Fruit fly (Drosophila melanogaster) whole organism, embryonic: ENCODE measurements around the gene CG10621.

Experiments used
- Ada2b ChIP-seq: fragments of 200-800 bp; sonication (Bioruptor generic); IDR thresholded peaks from 2 replicates; pipeline ENCODE4 v1.3.6; 2022; ENCODE audit warnings: missing biosample characterization, missing genetic modification characterization
- Antp ChIP-seq: fragments of 200-800 bp; sonication (Bioruptor generic); optimal IDR thresholded peaks from 3 replicates; lab custom pipeline; 2016; ENCODE audit warnings: missing biosample characterization, missing genetic modification characterization
- Bdp1 ChIP-seq: fragments of 200-800 bp; sonication (Bioruptor generic); optimal IDR thresholded peaks from 3 replicates; lab custom pipeline; 2016; ENCODE audit warnings: missing biosample characterization, missing genetic modification characterization
- CG1024 ChIP-seq: fragments of 200-800 bp; sonication (Bioruptor generic); IDR thresholded peaks from 2 replicates; pipeline ENCODE4 v1.3.6; 2022; ENCODE audit warnings: missing biosample characterization, missing genetic modification characterization
- CG10431 ChIP-seq: fragments of 200-800 bp; sonication (Bioruptor generic); optimal IDR thresholded peaks from 3 replicates; lab custom pipeline; 2018; ENCODE audit warnings: missing biosample characterization, mild to moderate bottlenecking, missing genetic modification characterization
- CG14965 ChIP-seq: fragments of 200-800 bp; sonication (Bioruptor generic); optimal IDR thresholded peaks from 2 replicates; lab custom pipeline; 2016; ENCODE audit warnings: missing biosample characterization, missing genetic modification characterization, borderline replicate concordance
- CG15073 ChIP-seq: fragments of 200-800 bp; sonication (Bioruptor generic); optimal IDR thresholded peaks from 2 replicates; lab custom pipeline; 2016; ENCODE audit warnings: missing biosample characterization, missing genetic modification characterization
- CG15514 ChIP-seq: fragments of 200-800 bp; sonication (Bioruptor generic); optimal IDR thresholded peaks from 3 replicates; lab custom pipeline; 2017; ENCODE audit warnings: missing biosample characterization, missing genetic modification characterization, mild to moderate bottlenecking, moderate library complexity, missing genetic modification reagents
- CG17361 ChIP-seq: fragments of 200-800 bp; sonication (Bioruptor generic); IDR thresholded peaks from 3 replicates; pipeline ENCODE4 v1.3.6; 2022; ENCODE audit warnings: missing biosample characterization, missing genetic modification characterization
- CG17568 ChIP-seq: fragments of 200-800 bp; sonication (Bioruptor generic); optimal IDR thresholded peaks from 2 replicates; lab custom pipeline; 2018; ENCODE audit warnings: missing biosample characterization, mild to moderate bottlenecking, missing genetic modification characterization, moderate library complexity
- CG2678 ChIP-seq: fragments of 200-800 bp; sonication (Bioruptor generic); optimal IDR thresholded peaks from 3 replicates; lab custom pipeline; 2019; ENCODE audit warnings: missing biosample characterization, mild to moderate bottlenecking, missing genetic modification characterization, moderate library complexity
- CG32772 ChIP-seq: fragments of 200-800 bp; sonication (Bioruptor generic); IDR thresholded peaks from 2 replicates; pipeline ENCODE4 v1.3.6; 2022; ENCODE audit warnings: missing biosample characterization, missing genetic modification characterization
- CG6175 ChIP-seq: fragments of 200-800 bp; sonication (Bioruptor generic); IDR thresholded peaks from 3 replicates; pipeline ENCODE4 v1.3.6; 2022; ENCODE audit warnings: missing biosample characterization, missing genetic modification characterization
- CG6654 ChIP-seq: fragments of 200-800 bp; sonication (Bioruptor generic); optimal IDR thresholded peaks from 2 replicates; lab custom pipeline; 2017; ENCODE audit warnings: missing biosample characterization, mild to moderate bottlenecking, missing genetic modification characterization
- CG7271 ChIP-seq: fragments of 200-800 bp; sonication (Bioruptor generic); optimal IDR thresholded peaks from 2 replicates; lab custom pipeline; 2018; ENCODE audit warnings: missing biosample characterization, mild to moderate bottlenecking, missing genetic modification characterization, moderate library complexity
- CG9437 ChIP-seq: fragments of 200-800 bp; sonication (Bioruptor generic); optimal IDR thresholded peaks from 2 replicates; lab custom pipeline; 2018; ENCODE audit warnings: missing biosample characterization, mild to moderate bottlenecking, missing genetic modification characterization
- CkIIα-i1 ChIP-seq: fragments of 200-800 bp; sonication (Bioruptor generic); IDR thresholded peaks from 2 replicates; pipeline ENCODE4 v1.3.6; 2022; ENCODE audit warnings: missing biosample characterization, missing genetic modification characterization
- Dll ChIP-seq: fragments of 200-800 bp; sonication (Bioruptor generic); IDR thresholded peaks from 4 replicates; pipeline ENCODE4 v1.3.6; 2022; ENCODE audit warnings: missing biosample characterization, missing genetic modification characterization; ENCODE audit not compliant: partially characterized antibody
- Ets97D ChIP-seq: fragments of 200-800 bp; sonication (Bioruptor generic); optimal IDR thresholded peaks from 3 replicates; lab custom pipeline; 2016; ENCODE audit warnings: missing biosample characterization, missing genetic modification characterization
- Fer1 ChIP-seq: fragments of 200-800 bp; sonication (Bioruptor generic); optimal IDR thresholded peaks from 2 replicates; lab custom pipeline; 2017; ENCODE audit warnings: missing biosample characterization, mild to moderate bottlenecking, missing genetic modification characterization
- Gsc ChIP-seq: fragments of 200-800 bp; sonication (Bioruptor generic); IDR thresholded peaks from 2 replicates; pipeline ENCODE4 v1.3.6; 2022; ENCODE audit warnings: missing biosample characterization, missing genetic modification characterization
- HLH54F ChIP-seq: fragments of 200-800 bp; sonication (Bioruptor generic); optimal IDR thresholded peaks from 3 replicates; lab custom pipeline; 2016; ENCODE audit warnings: missing biosample characterization, missing genetic modification characterization
- HmgD ChIP-seq: fragments of 200-800 bp; sonication (Bioruptor generic); optimal IDR thresholded peaks from 3 replicates; lab custom pipeline; 2016; ENCODE audit warnings: missing biosample characterization, missing genetic modification characterization
- Max ChIP-seq: fragments of 200-800 bp; sonication (Bioruptor generic); optimal IDR thresholded peaks from 2 replicates; lab custom pipeline; 2016; ENCODE audit warnings: missing biosample characterization, mild to moderate bottlenecking, missing genetic modification characterization
- Med ChIP-seq: fragments of 200-800 bp; sonication (Bioruptor generic); peaks from one replicate; lab custom pipeline; 2016; ENCODE audit warnings: missing biosample characterization, missing genetic modification characterization, mild to moderate bottlenecking, inconsistent platforms, moderate library complexity
- NC2α ChIP-seq: fragments of 200-800 bp; sonication (Bioruptor generic); optimal IDR thresholded peaks from 2 replicates; lab custom pipeline; 2016; ENCODE audit warnings: missing biosample characterization, missing genetic modification characterization
- Nf-YB ChIP-seq: fragments of 200-800 bp; sonication (Bioruptor generic); optimal IDR thresholded peaks from 3 replicates; lab custom pipeline; 2019; ENCODE audit warnings: missing biosample characterization, mild to moderate bottlenecking, missing genetic modification characterization, moderate library complexity
- Optix ChIP-seq: fragments of 200-800 bp; sonication (Bioruptor generic); IDR thresholded peaks from 3 replicates; pipeline ENCODE4 v1.3.6; 2022; ENCODE audit warnings: missing biosample characterization, missing genetic modification characterization
- Usf ChIP-seq: fragments of 200-800 bp; sonication (Bioruptor generic); optimal IDR thresholded peaks from 2 replicates; lab custom pipeline; 2017; ENCODE audit warnings: missing genotype, missing biosample characterization, missing genetic modification characterization
- ato ChIP-seq: fragments of 200-800 bp; sonication (Bioruptor generic); IDR thresholded peaks from 2 replicates; pipeline ENCODE4 v1.3.6; 2022; ENCODE audit warnings: missing biosample characterization, missing genetic modification characterization; ENCODE audit not compliant: partially characterized antibody
- br ChIP-seq: fragments of >200 bp; optimal IDR thresholded peaks from 2 replicates; lab custom pipeline; 2017
- cato ChIP-seq: fragments of 200-800 bp; sonication (Bioruptor generic); optimal IDR thresholded peaks from 2 replicates; lab custom pipeline; 2016; ENCODE audit warnings: missing biosample characterization, missing genetic modification characterization, borderline replicate concordance
- chinmo ChIP-seq: fragments of 200-800 bp; sonication (Bioruptor generic); IDR thresholded peaks from 4 replicates; pipeline ENCODE4 v1.3.6; 2022; ENCODE audit warnings: missing biosample characterization, missing genetic modification characterization; ENCODE audit not compliant: partially characterized antibody
- danr ChIP-seq: fragments of 200-800 bp; sonication (Bioruptor generic); IDR thresholded peaks from 2 replicates; pipeline ENCODE4 v1.3.6; 2022; ENCODE audit warnings: missing biosample characterization, missing genetic modification characterization
- exex ChIP-seq: fragments of 200-800 bp; sonication (Bioruptor generic); optimal IDR thresholded peaks from 4 replicates; lab custom pipeline; 2018; ENCODE audit warnings: missing biosample characterization, mild to moderate bottlenecking, missing genetic modification characterization, moderate library complexity
- eyg ChIP-seq: fragments of 200-800 bp; sonication (Bioruptor generic); optimal IDR thresholded peaks from 3 replicates; lab custom pipeline; 2016; ENCODE audit warnings: missing biosample characterization, missing genetic modification characterization
- fd96Cb ChIP-seq: fragments of 200-800 bp; sonication (Bioruptor generic); optimal IDR thresholded peaks from 2 replicates; lab custom pipeline; 2018; ENCODE audit warnings: missing biosample characterization, mild to moderate bottlenecking, missing genetic modification characterization, moderate library complexity
- mld ChIP-seq: fragments of 200-800 bp; sonication (Bioruptor generic); IDR thresholded peaks from 3 replicates; pipeline ENCODE4 v1.3.6; 2022; ENCODE audit warnings: missing biosample characterization, missing genetic modification characterization; ENCODE audit not compliant: partially characterized antibody
- peb ChIP-seq: fragments of 200-800 bp; sonication (Bioruptor generic); IDR thresholded peaks from 2 replicates; pipeline ENCODE4 v1.3.6; 2022; ENCODE audit warnings: missing biosample characterization, missing genetic modification characterization
- sima ChIP-seq: fragments of 200-800 bp; sonication (Bioruptor generic); optimal IDR thresholded peaks from 2 replicates; lab custom pipeline; 2016; ENCODE audit warnings: missing biosample characterization, missing genetic modification characterization
- slou ChIP-seq: fragments of 200-800 bp; sonication (Bioruptor generic); optimal IDR thresholded peaks from 3 replicates; lab custom pipeline; 2016; ENCODE audit warnings: missing biosample characterization, missing genetic modification characterization
- stc ChIP-seq: fragments of 200-800 bp; sonication (Bioruptor generic); IDR thresholded peaks from 2 replicates; pipeline ENCODE4 v1.3.6; 2022; ENCODE audit warnings: missing biosample characterization, missing genetic modification characterization
- tap ChIP-seq: fragments of 200-800 bp; optimal IDR thresholded peaks from 3 replicates; lab custom pipeline; 2019; ENCODE audit warnings: missing biosample characterization, mild to moderate bottlenecking, missing genetic modification characterization, moderate library complexity
- tgo ChIP-seq: fragments of 200-800 bp; sonication (Bioruptor generic); IDR thresholded peaks from 3 replicates; pipeline ENCODE4 v1.3.6; 2022; ENCODE audit warnings: missing biosample characterization, missing genetic modification characterization
- trem ChIP-seq: fragments of 200-800 bp; optimal IDR thresholded peaks from 3 replicates; lab custom pipeline; 2019; ENCODE audit warnings: missing biosample characterization, mild to moderate bottlenecking, missing genetic modification characterization, moderate library complexity
- ttk ChIP-seq: fragments of 200-800 bp; sonication (Bioruptor generic); IDR thresholded peaks from 2 replicates; pipeline ENCODE4 v2.1.2; 2022; ENCODE audit warnings: missing biosample characterization, missing genetic modification characterization
- vfl ChIP-seq: fragments of 200-800 bp; sonication (Bioruptor generic); optimal IDR thresholded peaks from 2 replicates; lab custom pipeline; 2016; ENCODE audit warnings: missing biosample characterization, missing genetic modification characterization
- zen2 ChIP-seq: fragments of 200-800 bp; sonication (Bioruptor generic); IDR thresholded peaks from 3 replicates; pipeline ENCODE4 v1.3.6; 2022; ENCODE audit warnings: missing biosample characterization, missing genetic modification characterization; ENCODE audit not compliant: partially characterized antibody
- zfh2 ChIP-seq: fragments of 200-800 bp; sonication (Bioruptor generic); optimal IDR thresholded peaks from 2 replicates; lab custom pipeline; 2016; ENCODE audit warnings: missing biosample characterization, missing genetic modification characterization

CG10621 gene

DNA sequence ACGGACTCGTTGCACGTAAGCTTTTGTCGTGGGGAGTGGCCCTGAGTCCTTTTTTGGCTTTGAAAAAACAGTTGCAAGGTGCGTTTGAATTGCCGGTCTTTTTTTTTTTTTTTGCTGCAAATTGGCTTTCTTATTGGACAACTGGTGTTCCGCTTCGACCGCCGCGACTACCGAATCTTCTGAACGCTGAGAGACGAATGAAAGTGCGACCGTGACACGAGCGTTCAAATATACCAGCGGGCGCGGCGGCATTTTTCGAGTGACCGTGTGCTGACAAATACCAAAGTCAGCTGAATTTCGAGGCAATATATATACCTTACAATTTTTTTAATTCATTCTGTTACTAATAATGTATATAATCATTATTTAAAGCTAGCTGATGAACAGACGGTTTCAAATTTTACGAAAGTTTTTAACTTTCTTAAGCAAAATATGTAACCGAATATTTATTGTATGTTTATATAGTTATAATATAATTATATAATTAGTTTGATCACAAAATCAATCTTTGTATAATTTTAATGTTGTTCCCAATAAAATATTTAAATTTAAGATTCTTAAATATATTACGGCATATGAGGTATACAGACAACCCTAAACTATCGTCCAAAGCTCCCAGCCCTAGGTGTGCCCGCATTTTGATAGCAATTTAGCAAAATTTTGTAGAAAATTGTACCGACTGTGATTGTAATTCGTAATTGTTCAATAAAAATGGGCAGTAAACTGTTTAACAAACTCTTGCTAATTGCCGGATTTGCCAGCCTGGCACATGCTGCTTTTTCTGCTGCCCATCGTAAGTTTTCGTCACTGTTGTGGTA, 33.1 kb upstream of the CG10621 start, which contains the start of the genes Swip-1 and EMC5 (continued):
- peak; percentile 89 for TF ChIP-seq CG17361 (GFP tag; lab: Robert Waterston, UW)
- TF ChIP-seq sima, result no peak
- TF ChIP-seq mld (GFP tag; lab: Robert Waterston, UW), result no peak
- TF ChIP-seq chinmo (GFP tag; lab: Robert Waterston, UW), result 0 out of 4 replicates have a peak, but pooled peaks have one; percentile 17
- no peak for TF ChIP-seq stc (GFP tag; lab: Robert Waterston, UW)
- TF ChIP-seq Bdp1, result no peak
- no peak for TF ChIP-seq CG7271 (tag; lab: Kevin White, UChicago)
- no peak for TF ChIP-seq CG6654 (GFP tag; lab: Kevin White, UChicago)
- peak; percentile 45 for TF ChIP-seq slou (GFP tag; lab: Kevin White, UChicago)
- TF ChIP-seq CG10431, result peak; percentile 58
- no peak for TF ChIP-seq br (lab: Kevin White, UChicago)
- peak; percentile 80 for TF ChIP-seq CG2678 (tag; lab: Kevin White, UChicago)
- TF ChIP-seq trem (tag; lab: Kevin White, UChicago), result peak; percentile 60
- TF ChIP-seq Dll, result peak; percentile 78
- no peak for TF ChIP-seq CG17568 (GFP tag; lab: Kevin White, UChicago)
- no peak for TF ChIP-seq CG1024 (GFP tag; lab: Robert Waterston, UW)
- peak; percentile 17 for TF ChIP-seq Fer1 (GFP tag; lab: Kevin White, UChicago)
- peak; percentile 24 for TF ChIP-seq Ets97D (GFP tag; lab: Kevin White, UChicago)
- TF ChIP-seq CG9437 (GFP tag; lab: Kevin White, UChicago), result peak; percentile 58
- no peak for TF ChIP-seq eyg (GFP tag; lab: Kevin White, UChicago)
- peak; percentile 24 for TF ChIP-seq exex
- peak; percentile 26 for TF ChIP-seq cato
- peak; percentile 86 for TF ChIP-seq Med (GFP tag; lab: Kevin White, UChicago)
- peak; percentile 55 for TF ChIP-seq fd96Cb (tag; lab: Kevin White, UChicago)
- no peak for TF ChIP-seq vfl (GFP tag; lab: Kevin White, UChicago)
- peak; percentile 13 for TF ChIP-seq zfh2 (GFP tag; lab: Kevin White, UChicago)
- peak; percentile 12 for TF ChIP-seq HLH54F (GFP tag; lab: Kevin White, UChicago)
- TF ChIP-seq Ada2b, result 0 out of 2 replicates have a peak, but pooled peaks have one; percentile 10
- TF ChIP-seq CG15514 (GFP tag; lab: Kevin White, UChicago), result peak; percentile 47
- TF ChIP-seq peb, result no peak
- peak; percentile 45 for TF ChIP-seq tap
- no peak for TF ChIP-seq ttk (GFP tag; lab: Robert Waterston, UW)
- no peak for TF ChIP-seq danr
- no peak for TF ChIP-seq CG15073 (GFP tag; lab: Kevin White, UChicago)
- TF ChIP-seq Nf-YB (GFP tag; lab: Kevin White, UChicago), result no peak
- 0 out of 3 replicates have a peak, but pooled peaks have one; percentile 21 for TF ChIP-seq CG6175 (GFP tag; lab: Robert Waterston, UW)
- no peak for TF ChIP-seq CG14965
- TF ChIP-seq zen2 (GFP tag; lab: Robert Waterston, UW), result 0 out of 3 replicates have a peak, but pooled peaks have one; percentile 16
- peak; percentile 40; the same call in 1 of the 2 replicates for TF ChIP-seq CG32772 (GFP tag; lab: Robert Waterston, UW)
- TF ChIP-seq NC2α (GFP tag; lab: Kevin White, UChicago), result peak; percentile 13
- peak; percentile 22 for TF ChIP-seq Max
- 0 out of 3 replicates have a peak, but pooled peaks have one; percentile 12 for TF ChIP-seq Optix (GFP tag; lab: Robert Waterston, UW)
- peak; percentile 62 for TF ChIP-seq tgo (GFP tag; lab: Robert Waterston, UW)
- no peak for TF ChIP-seq Antp (GFP tag; lab: Kevin White, UChicago)
- TF ChIP-seq Usf, result peak; percentile 4
- TF ChIP-seq CkIIα-i1 (GFP tag; lab: Robert Waterston, UW), result no peak
- TF ChIP-seq Gsc, result no peak
- TF ChIP-seq ato (GFP tag; lab: Robert Waterston, UW), result peak; percentile 55; the same call in 1 of the 2 replicates
- TF ChIP-seq HmgD (GFP tag; lab: Kevin White, UChicago), result peak; percentile 30
